Fruit fly (Drosophila melanogaster) whole organism, embryonic: ENCODE measurements around the gene Pxd.
A peak's percentile ranks its signal among the peaks of the same experiment; 100 is the strongest.

Experiments
- CG10147 ChIP-seq: fragments of 200-800 bp; sonication (Bioruptor generic); optimal IDR thresholded peaks from 2 replicates; lab custom pipeline; 2019; ENCODE audit warnings: missing biosample characterization, mild to moderate bottlenecking, missing genetic modification characterization, moderate library complexity
- CG10267 ChIP-seq: fragments of 200-800 bp; sonication (Bioruptor generic); optimal IDR thresholded peaks from 2 replicates; lab custom pipeline; 2018; ENCODE audit warnings: missing biosample characterization, mild to moderate bottlenecking, missing genetic modification characterization, moderate library complexity
- CG12104 ChIP-seq: fragments of 200-800 bp; sonication (Bioruptor generic); optimal IDR thresholded peaks from 3 replicates; lab custom pipeline; 2016; ENCODE audit warnings: missing biosample characterization, missing genetic modification characterization
- CG12299 ChIP-seq: fragments of 200-800 bp; sonication (Bioruptor generic); optimal IDR thresholded peaks from 2 replicates; lab custom pipeline; 2018; ENCODE audit warnings: missing biosample characterization, mild to moderate bottlenecking, missing genetic modification characterization
- CG12942 ChIP-seq: fragments of 200-800 bp; sonication (Bioruptor generic); optimal IDR thresholded peaks from 3 replicates; lab custom pipeline; 2016; ENCODE audit warnings: missing biosample characterization, missing genetic modification characterization
- CG13296 ChIP-seq: fragments of 200-800 bp; sonication (Bioruptor generic); optimal IDR thresholded peaks from 3 replicates; lab custom pipeline; 2018; ENCODE audit warnings: missing biosample characterization, mild to moderate bottlenecking, missing genetic modification characterization
- CG14965 ChIP-seq: fragments of 200-800 bp; sonication (Bioruptor generic); optimal IDR thresholded peaks from 2 replicates; lab custom pipeline; 2016; ENCODE audit warnings: missing biosample characterization, missing genetic modification characterization, borderline replicate concordance
- CG17568 ChIP-seq: fragments of 200-800 bp; sonication (Bioruptor generic); optimal IDR thresholded peaks from 2 replicates; lab custom pipeline; 2018; ENCODE audit warnings: missing biosample characterization, mild to moderate bottlenecking, missing genetic modification characterization, moderate library complexity
- CG2129 ChIP-seq: fragments of 200-800 bp; sonication (Bioruptor generic); IDR thresholded peaks from 2 replicates; pipeline ENCODE4 v1.3.6; 2022; ENCODE audit warnings: missing biosample characterization, missing genetic modification characterization; ENCODE audit not compliant: partially characterized antibody
- CG2199 ChIP-seq: fragments of 200-800 bp; sonication (Bioruptor generic); IDR thresholded peaks from 3 replicates; pipeline ENCODE4 v1.3.6; 2022; ENCODE audit warnings: missing biosample characterization, missing genetic modification characterization
- CG2202 ChIP-seq: fragments of 200-800 bp; sonication (Bioruptor generic); optimal IDR thresholded peaks from 2 replicates; lab custom pipeline; 2018; ENCODE audit warnings: missing biosample characterization, mild to moderate bottlenecking, missing genetic modification characterization
- CG2712 ChIP-seq: fragments of 200-800 bp; optimal IDR thresholded peaks from 3 replicates; lab custom pipeline; 2019; ENCODE audit warnings: missing biosample characterization, mild to moderate bottlenecking, missing genetic modification characterization, moderate library complexity
- CG2889 ChIP-seq: fragments of 200-800 bp; sonication (Bioruptor generic); IDR thresholded peaks from 3 replicates; pipeline ENCODE4 v1.3.6; 2022; ENCODE audit warnings: missing biosample characterization, missing genetic modification characterization
- CG3065 ChIP-seq: fragments of 200-800 bp; sonication (Bioruptor generic); optimal IDR thresholded peaks from 2 replicates; lab custom pipeline; 2016; ENCODE audit warnings: missing biosample characterization, missing genetic modification characterization
- CG34224 ChIP-seq: fragments of 200-800 bp; sonication (Bioruptor generic); IDR thresholded peaks from 3 replicates; pipeline ENCODE4 v1.3.6; 2022; ENCODE audit warnings: missing biosample characterization, missing genetic modification characterization; ENCODE audit not compliant: partially characterized antibody
- CG34376 ChIP-seq: fragments of 200-800 bp; sonication (Bioruptor generic); optimal IDR thresholded peaks from 2 replicates; lab custom pipeline; 2018; ENCODE audit warnings: missing biosample characterization, mild to moderate bottlenecking, missing genetic modification characterization
- CG4360 ChIP-seq: fragments of 200-800 bp; sonication (Bioruptor generic); IDR thresholded peaks from 2 replicates; pipeline ENCODE4 v1.3.6; 2022; ENCODE audit warnings: missing biosample characterization, missing genetic modification characterization
- CG4854 ChIP-seq: fragments of 200-800 bp; sonication (Bioruptor generic); optimal IDR thresholded peaks from 2 replicates; lab custom pipeline; 2016; ENCODE audit warnings: missing biosample characterization, missing genetic modification characterization, inconsistent platforms
- CG7357 ChIP-seq: fragments of 200-800 bp; sonication (Bioruptor generic); IDR thresholded peaks from 3 replicates; pipeline ENCODE4 v1.3.6; 2022; ENCODE audit warnings: missing biosample characterization, missing genetic modification characterization
- CG7963 ChIP-seq: fragments of 200-800 bp; sonication (Bioruptor generic); IDR thresholded peaks from 3 replicates; pipeline ENCODE4 v1.3.6; 2022; ENCODE audit warnings: missing biosample characterization, missing genetic modification characterization; ENCODE audit not compliant: partially characterized antibody
- CG7987 ChIP-seq: fragments of 200-800 bp; sonication (Bioruptor generic); optimal IDR thresholded peaks from 2 replicates; lab custom pipeline; 2018; ENCODE audit warnings: missing biosample characterization, mild to moderate bottlenecking, missing genetic modification characterization, moderate library complexity
- CG8924 ChIP-seq: fragments of 200-800 bp; optimal IDR thresholded peaks from 3 replicates; lab custom pipeline; 2019; ENCODE audit warnings: missing biosample characterization, mild to moderate bottlenecking, missing genetic modification characterization, moderate library complexity
- Dad ChIP-seq: fragments of 200-800 bp; sonication (Bioruptor generic); optimal IDR thresholded peaks from 3 replicates; lab custom pipeline; 2016; ENCODE audit warnings: missing biosample characterization, missing genetic modification characterization
- Eip74EF ChIP-seq, 2 experiments: fragments of 200-800 bp in 1 of 2; fragments of >200 bp in 1 of 2; sonication (Bioruptor generic) in 1 of 2; optimal IDR thresholded peaks; 2 replicates each; lab custom pipeline; 2017 to 2019; ENCODE audit warnings: missing biosample characterization in 2 of 2, missing genetic modification characterization in 2 of 2, mild to moderate bottlenecking in 1 of 2, moderate library complexity in 1 of 2
- Gug ChIP-seq: fragments of 200-800 bp; sonication (Bioruptor generic); IDR thresholded peaks from 4 replicates; pipeline ENCODE4 v1.3.6; 2022; ENCODE audit warnings: missing biosample characterization, missing genetic modification characterization
- Hr78 ChIP-seq, 2 experiments: fragments of 200-800 bp in 1 of 2; fragments of >200 bp in 1 of 2; sonication (Bioruptor generic) in 1 of 2; optimal IDR thresholded peaks; 2 replicates each; lab custom pipeline; 2017 to 2019; ENCODE audit warnings: missing biosample characterization in 2 of 2, missing genetic modification characterization in 2 of 2, mild to moderate bottlenecking in 1 of 2, moderate library complexity in 1 of 2
- Kr ChIP-seq: fragments of 200-800 bp; sonication (Bioruptor generic); optimal IDR thresholded peaks from 2 replicates; lab custom pipeline; 2017; ENCODE audit warnings: missing biosample characterization, mild to moderate bottlenecking, missing genetic modification characterization
- NfI ChIP-seq: fragments of 200-800 bp; sonication (Bioruptor generic); optimal IDR thresholded peaks from 3 replicates; lab custom pipeline; 2018; ENCODE audit warnings: missing biosample characterization, mild to moderate bottlenecking, missing genetic modification characterization, moderate library complexity
- al ChIP-seq: fragments of 200-800 bp; sonication (Bioruptor generic); IDR thresholded peaks from 2 replicates; pipeline ENCODE4 v1.3.6; 2022; ENCODE audit warnings: missing biosample characterization, missing genetic modification characterization
- aop ChIP-seq: fragments of 200-800 bp; sonication (Bioruptor generic); IDR thresholded peaks from 2 replicates; pipeline ENCODE4 v1.3.6; 2022; ENCODE audit warnings: missing biosample characterization, missing genetic modification characterization
- bbx ChIP-seq: fragments of 200-800 bp; sonication (Bioruptor generic); IDR thresholded peaks from 2 replicates; pipeline ENCODE4 v1.3.6; 2022; ENCODE audit warnings: missing biosample characterization, missing genetic modification characterization; ENCODE audit not compliant: partially characterized antibody
- chinmo ChIP-seq: fragments of 200-800 bp; sonication (Bioruptor generic); IDR thresholded peaks from 4 replicates; pipeline ENCODE4 v1.3.6; 2022; ENCODE audit warnings: missing biosample characterization, missing genetic modification characterization; ENCODE audit not compliant: partially characterized antibody
- dimm ChIP-seq: fragments of 200-800 bp; sonication (Bioruptor generic); IDR thresholded peaks from 2 replicates; pipeline ENCODE4 v1.3.6; 2022; ENCODE audit warnings: missing biosample characterization, missing genetic modification characterization
- disco-r ChIP-seq: fragments of 200-800 bp; sonication (Bioruptor generic); optimal IDR thresholded peaks from 2 replicates; lab custom pipeline; 2016; ENCODE audit warnings: missing biosample characterization, missing genetic modification characterization
- dmrt99B ChIP-seq: fragments of 200-800 bp; sonication (Bioruptor generic); optimal IDR thresholded peaks from 2 replicates; lab custom pipeline; 2018; ENCODE audit warnings: missing biosample characterization, mild to moderate bottlenecking, missing genetic modification characterization, moderate library complexity
- fd102C ChIP-seq: fragments of 200-800 bp; sonication (Bioruptor generic); optimal IDR thresholded peaks from 2 replicates; lab custom pipeline; 2018; ENCODE audit warnings: missing biosample characterization, mild to moderate bottlenecking, missing genetic modification characterization, moderate library complexity
- fd64A ChIP-seq: fragments of 200-800 bp; sonication (Bioruptor generic); optimal IDR thresholded peaks from 3 replicates; lab custom pipeline; 2018; ENCODE audit warnings: missing biosample characterization, mild to moderate bottlenecking, missing genetic modification characterization
- grau ChIP-seq: fragments of 200-800 bp; optimal IDR thresholded peaks from 3 replicates; lab custom pipeline; 2019; ENCODE audit warnings: missing biosample characterization, mild to moderate bottlenecking, missing genetic modification characterization, moderate library complexity
- hbn ChIP-seq: fragments of 200-800 bp; sonication (Bioruptor generic); IDR thresholded peaks from 2 replicates; pipeline ENCODE4 v1.3.6; 2022; ENCODE audit warnings: missing biosample characterization, missing genetic modification characterization; ENCODE audit not compliant: partially characterized antibody
- hkb ChIP-seq, 2 experiments: fragments of 200-800 bp in 1 of 2; fragments of >200 bp in 1 of 2; sonication (Bioruptor generic) in 1 of 2; IDR thresholded peaks in 1 of 2; optimal IDR thresholded peaks in 1 of 2; 2 replicates each; pipeline versions ENCODE4 v1.3.6 to Lab custom; 2017 to 2022; ENCODE audit warnings: missing biosample characterization in 1 of 2, missing genetic modification characterization in 1 of 2
- otp ChIP-seq: fragments of 200-800 bp; sonication (Bioruptor generic); IDR thresholded peaks from 3 replicates; pipeline ENCODE4, ENCODE4 v1.3.6; 2022; ENCODE audit warnings: missing biosample characterization, missing genetic modification characterization
- row ChIP-seq: fragments of 200-800 bp; sonication (Bioruptor generic); IDR thresholded peaks from 3 replicates; pipeline ENCODE4 v1.3.6; 2022; ENCODE audit warnings: missing biosample characterization, missing genetic modification characterization
- sens ChIP-seq: fragments of 200-800 bp; sonication (Bioruptor generic); peaks from one replicate; lab custom pipeline; 2016; ENCODE audit warnings: missing biosample characterization, missing genetic modification characterization
- shn ChIP-seq: fragments of 200-800 bp; sonication (Bioruptor generic); optimal IDR thresholded peaks from 3 replicates; lab custom pipeline; 2016; ENCODE audit warnings: missing biosample characterization, missing genetic modification characterization
- sr ChIP-seq: fragments of 200-800 bp; sonication (Bioruptor generic); IDR thresholded peaks from 3 replicates; pipeline ENCODE4 v1.3.6; 2022; ENCODE audit warnings: missing biosample characterization, missing genetic modification characterization
- tna ChIP-seq: fragments of 200-800 bp; sonication (Bioruptor generic); IDR thresholded peaks from 2 replicates; pipeline ENCODE4 v1.3.6; 2022; ENCODE audit warnings: missing biosample characterization, missing genetic modification characterization; ENCODE audit not compliant: partially characterized antibody
- wek ChIP-seq: fragments of 200-800 bp; sonication (Bioruptor generic); optimal IDR thresholded peaks from 3 replicates; lab custom pipeline; 2018; ENCODE audit warnings: missing biosample characterization, mild to moderate bottlenecking, missing genetic modification characterization, moderate library complexity

Gene Pxd

DNA sequence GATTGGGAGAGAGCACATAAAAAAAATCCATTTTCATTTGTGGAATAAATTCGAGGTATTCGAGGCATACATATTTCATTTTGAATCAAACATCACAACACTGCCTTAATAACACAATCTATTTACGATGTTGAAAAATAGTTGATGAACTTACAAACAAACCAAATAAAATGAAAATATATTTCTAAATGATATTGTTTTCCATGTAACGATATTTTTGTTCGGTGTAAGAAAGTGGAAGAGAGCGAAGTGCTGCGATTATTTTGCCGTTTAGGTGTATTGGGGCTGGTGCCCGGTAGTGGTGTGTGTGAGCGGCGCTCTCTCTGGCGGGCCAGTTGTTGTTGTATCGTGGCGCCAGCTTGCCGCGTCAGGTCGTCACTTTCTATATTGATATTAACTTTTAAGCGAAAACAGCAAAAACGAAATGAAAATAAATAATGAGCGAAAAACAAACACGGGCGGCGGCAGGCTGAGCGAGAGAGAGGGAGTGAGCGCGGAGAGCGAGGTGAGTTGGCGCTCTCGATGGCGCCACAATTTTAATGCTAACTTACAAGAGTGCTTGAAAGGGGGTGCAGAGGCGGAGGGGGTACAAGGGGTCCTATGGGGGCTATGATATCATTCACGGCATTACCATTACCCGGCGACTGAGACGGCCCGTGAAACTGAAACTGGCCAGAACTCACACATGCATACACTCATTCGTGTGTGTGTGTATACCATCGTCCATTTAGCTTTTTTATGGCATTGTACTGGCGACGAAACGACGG lies 50.8 kb downstream of the Pxd start (continued):
- TF ChIP-seq CG2129 (GFP tag; lab: Robert Waterston, UW) (no peak), CG7963 (no peak), hbn (GFP tag; lab: Robert Waterston, UW) (peak; percentile 26; the same call in 1 of the 2 replicates), hkb (optimal IDR thresholded peaks at IDR 0.05; lab: Kevin White, UChicago) (no peak), hkb (GFP tag; IDR thresholded peaks at IDR 0.05; lab: Robert Waterston, UW) (peak; percentile 91), CG34376 (GFP tag; lab: Kevin White, UChicago) (peak; percentile 94), sr (peak; percentile 45; the same call in 2 of the 3 replicates), CG3065 (peak; percentile 86), fd102C (GFP tag; lab: Kevin White, UChicago) (no peak), CG10267 (tag; lab: Kevin White, UChicago) (peak; percentile 89), CG2202 (peak; percentile 74), CG7357 (GFP tag; lab: Robert Waterston, UW) (peak; percentile 78), dmrt99B (peak; percentile 97), CG12299 (peak; percentile 89), CG2889 (GFP tag; lab: Robert Waterston, UW) (peak; percentile 81), al (GFP tag; lab: Robert Waterston, UW) (peak; percentile 75), CG4360 (GFP tag; lab: Robert Waterston, UW) (peak; percentile 87), aop (no peak), CG34224 (GFP tag; lab: Robert Waterston, UW) (peak; percentile 64), CG12942 (GFP tag; lab: Kevin White, UChicago) (peak; percentile 85), CG17568 (peak; percentile 86), shn (GFP tag; lab: Kevin White, UChicago) (peak; percentile 86), otp (GFP tag; lab: Robert Waterston, UW) (peak; percentile 73; the same call in 2 of the 3 replicates), CG8924 (peak; percentile 97), Kr (GFP tag; lab: Kevin White, UChicago) (no peak), fd64A (GFP tag; lab: Kevin White, UChicago) (peak; percentile 85), NfI (GFP tag; lab: Kevin White, UChicago) (peak; percentile 93), CG2199 (GFP tag; lab: Robert Waterston, UW) (peak; percentile 79), grau (tag; lab: Kevin White, UChicago) (peak; percentile 95), CG2712 (tag; lab: Kevin White, UChicago) (peak; percentile 96), CG13296 (GFP tag; lab: Kevin White, UChicago) (peak; percentile 89), bbx (GFP tag; lab: Robert Waterston, UW) (peak; percentile 45), Dad (GFP tag; lab: Kevin White, UChicago) (peak; percentile 96), tna (GFP tag; lab: Robert Waterston, UW) (no peak), CG7987 (GFP tag; lab: Kevin White, UChicago) (peak; percentile 82), Gug (GFP tag; lab: Robert Waterston, UW) (peak; percentile 76), dimm (GFP tag; lab: Robert Waterston, UW) (peak; percentile 41; the same call in 1 of the 2 replicates), CG10147 (peak; percentile 91), wek (peak; percentile 77), Hr78 (GFP tag; optimal IDR thresholded peaks at IDR 0.05; lab: Kevin White, UChicago) (peak in 1 of 2 experiments; percentile 87), CG12104 (GFP tag; lab: Kevin White, UChicago) (peak; percentile 88), CG4854 (GFP tag; lab: Kevin White, UChicago) (peak; percentile 89), sens (GFP tag; lab: Kevin White, UChicago) (peak; percentile 99), disco-r (GFP tag; lab: Kevin White, UChicago) (peak; percentile 64), chinmo (GFP tag; lab: Robert Waterston, UW) (peak; percentile 98), Eip74EF (GFP tag; optimal IDR thresholded peaks at IDR 0.05; lab: Kevin White, UChicago) (peak in 1 of 2 experiments; percentile 95), row (GFP tag; lab: Robert Waterston, UW) (peak; percentile 97), CG14965 (GFP tag; lab: Kevin White, UChicago) (peak; percentile 19)
